Fruit fly (Drosophila melanogaster) whole organism, embryonic: ENCODE measurements around the gene T48.

Source experiments
- Asciz ChIP-seq: fragments of 200-800 bp; sonication (Bioruptor generic); optimal IDR thresholded peaks from 2 replicates; lab custom pipeline; 2017; ENCODE audit warnings: missing biosample characterization, mild to moderate bottlenecking, missing genetic modification characterization, missing genetic modification reagents
- Atf-2 ChIP-seq: fragments of 200-800 bp; sonication (Bioruptor generic); optimal IDR thresholded peaks from 2 replicates; lab custom pipeline; 2016; ENCODE audit warnings: missing biosample characterization, missing genetic modification characterization
- Atf6 ChIP-seq: fragments of 200-800 bp; sonication (Bioruptor generic); IDR thresholded peaks from 2 replicates; pipeline ENCODE4 v1.3.6; 2022; ENCODE audit warnings: missing biosample characterization, missing genetic modification characterization
- CG10147 ChIP-seq: fragments of 200-800 bp; sonication (Bioruptor generic); optimal IDR thresholded peaks from 2 replicates; lab custom pipeline; 2019; ENCODE audit warnings: missing biosample characterization, mild to moderate bottlenecking, missing genetic modification characterization, moderate library complexity
- CG11723 ChIP-seq: fragments of 200-800 bp; sonication (Bioruptor generic); optimal IDR thresholded peaks from 2 replicates; lab custom pipeline; 2017; ENCODE audit warnings: missing biosample characterization, mild to moderate bottlenecking, missing genetic modification characterization
- CG14441 ChIP-seq: fragments of 200-800 bp; sonication (Bioruptor generic); IDR thresholded peaks from 2 replicates; pipeline ENCODE4 v1.3.6; 2022; ENCODE audit warnings: missing biosample characterization, missing genetic modification characterization
- CG15514 ChIP-seq: fragments of 200-800 bp; sonication (Bioruptor generic); optimal IDR thresholded peaks from 3 replicates; lab custom pipeline; 2017; ENCODE audit warnings: missing biosample characterization, missing genetic modification characterization, mild to moderate bottlenecking, moderate library complexity, missing genetic modification reagents
- CG17186 ChIP-seq: fragments of 200-800 bp; sonication (Bioruptor generic); optimal IDR thresholded peaks from 3 replicates; lab custom pipeline; 2017; ENCODE audit warnings: missing biosample characterization, missing genetic modification reagents, missing genetic modification characterization
- CG17912 ChIP-seq: fragments of 200-800 bp; sonication (Bioruptor generic); optimal IDR thresholded peaks from 2 replicates; lab custom pipeline; 2018; ENCODE audit warnings: missing biosample characterization, mild to moderate bottlenecking, missing genetic modification characterization
- CG18262 ChIP-seq: fragments of 200-800 bp; optimal IDR thresholded peaks from 3 replicates; lab custom pipeline; 2019; ENCODE audit warnings: missing biosample characterization, mild to moderate bottlenecking, missing genetic modification characterization, moderate library complexity
- CG2129 ChIP-seq: fragments of 200-800 bp; sonication (Bioruptor generic); IDR thresholded peaks from 2 replicates; pipeline ENCODE4 v1.3.6; 2022; ENCODE audit warnings: missing biosample characterization, missing genetic modification characterization; ENCODE audit not compliant: partially characterized antibody
- CG2712 ChIP-seq: fragments of 200-800 bp; optimal IDR thresholded peaks from 3 replicates; lab custom pipeline; 2019; ENCODE audit warnings: missing biosample characterization, mild to moderate bottlenecking, missing genetic modification characterization, moderate library complexity
- CG32532 ChIP-seq: fragments of 200-800 bp; sonication (Bioruptor generic); IDR thresholded peaks from 2 replicates; pipeline ENCODE4 v1.3.6; 2022; ENCODE audit warnings: missing biosample characterization, missing genetic modification characterization
- CG33213 ChIP-seq: fragments of 200-800 bp; sonication (Bioruptor generic); optimal IDR thresholded peaks from 3 replicates; lab custom pipeline; 2016; ENCODE audit warnings: missing biosample characterization, missing genetic modification characterization
- CG34376 ChIP-seq: fragments of 200-800 bp; sonication (Bioruptor generic); optimal IDR thresholded peaks from 2 replicates; lab custom pipeline; 2018; ENCODE audit warnings: missing biosample characterization, mild to moderate bottlenecking, missing genetic modification characterization
- CG5245 ChIP-seq: fragments of 200-800 bp; sonication (Bioruptor generic); optimal IDR thresholded peaks from 3 replicates; lab custom pipeline; 2016; ENCODE audit warnings: missing biosample characterization, missing genetic modification characterization
- CG7372 ChIP-seq: fragments of 200-800 bp; sonication (Bioruptor generic); IDR thresholded peaks from 2 replicates; pipeline ENCODE4 v1.3.6; 2022; ENCODE audit warnings: missing biosample characterization, missing genetic modification characterization
- CG8290 ChIP-seq, 3 experiments: fragments of 200-800 bp; sonication (Bioruptor generic); optimal IDR thresholded peaks; 2 replicates each; lab custom pipeline; 2016 to 2019; ENCODE audit warnings: missing biosample characterization in 3 of 3, missing genetic modification characterization in 3 of 3, mild to moderate bottlenecking in 2 of 3, moderate library complexity in 1 of 3
- CG8359 ChIP-seq: fragments of 200-800 bp; sonication (Bioruptor generic); optimal IDR thresholded peaks from 2 replicates; lab custom pipeline; 2017; ENCODE audit warnings: missing biosample characterization, mild to moderate bottlenecking, missing genetic modification characterization, borderline replicate concordance
- CG8388 ChIP-seq: fragments of 200-800 bp; sonication (Bioruptor generic); optimal IDR thresholded peaks from 2 replicates; lab custom pipeline; 2019; ENCODE audit warnings: missing biosample characterization, mild to moderate bottlenecking, missing genetic modification characterization, moderate library complexity
- CG9932 ChIP-seq: fragments of 200-800 bp; sonication (Bioruptor generic); IDR thresholded peaks from 2 replicates; pipeline ENCODE4 v1.3.6; 2022; ENCODE audit warnings: missing biosample characterization, missing genetic modification characterization
- Deaf1 ChIP-seq: fragments of 200-800 bp; optimal IDR thresholded peaks from 3 replicates; lab custom pipeline; 2019; ENCODE audit warnings: missing biosample characterization, mild to moderate bottlenecking, missing genetic modification characterization, moderate library complexity
- E2f1 ChIP-seq: fragments of 200-800 bp; sonication (Bioruptor generic); IDR thresholded peaks from 2 replicates; pipeline ENCODE4 v1.3.6; 2022; ENCODE audit warnings: missing biosample characterization, missing genetic modification characterization
- ERR ChIP-seq: fragments of 200-800 bp; sonication (Bioruptor generic); optimal IDR thresholded peaks from 2 replicates; lab custom pipeline; 2016; ENCODE audit warnings: missing biosample characterization, missing genetic modification characterization
- HLHmδ ChIP-seq: fragments of 200-800 bp; sonication (Bioruptor generic); optimal IDR thresholded peaks from 2 replicates; lab custom pipeline; 2018; ENCODE audit warnings: missing biosample characterization, mild to moderate bottlenecking, missing genetic modification characterization, moderate library complexity
- Hmr ChIP-seq: fragments of 200-800 bp; sonication (Bioruptor generic); optimal IDR thresholded peaks from 3 replicates; lab custom pipeline; 2017; ENCODE audit warnings: mild to moderate bottlenecking, missing biosample characterization, missing genetic modification reagents, missing genetic modification characterization
- Hmx ChIP-seq: fragments of 200-800 bp; sonication (Bioruptor generic); optimal IDR thresholded peaks from 2 replicates; lab custom pipeline; 2016; ENCODE audit warnings: missing biosample characterization, missing genetic modification characterization
- Hr3 ChIP-seq: fragments of 200-800 bp; sonication (Bioruptor generic); optimal IDR thresholded peaks from 3 replicates; lab custom pipeline; 2016; ENCODE audit warnings: missing biosample characterization, missing genetic modification characterization
- Med ChIP-seq: fragments of 200-800 bp; sonication (Bioruptor generic); peaks from one replicate; lab custom pipeline; 2016; ENCODE audit warnings: missing biosample characterization, missing genetic modification characterization, mild to moderate bottlenecking, inconsistent platforms, moderate library complexity
- Nf-YB ChIP-seq: fragments of 200-800 bp; sonication (Bioruptor generic); optimal IDR thresholded peaks from 3 replicates; lab custom pipeline; 2019; ENCODE audit warnings: missing biosample characterization, mild to moderate bottlenecking, missing genetic modification characterization, moderate library complexity
- Ptx1 ChIP-seq: fragments of 200-800 bp; sonication (Bioruptor generic); IDR thresholded peaks from 2 replicates; pipeline ENCODE4 v1.3.6; 2022; ENCODE audit warnings: missing biosample characterization, missing genetic modification characterization
- Side ChIP-seq: fragments of 200-800 bp; sonication (Bioruptor generic); optimal IDR thresholded peaks from 2 replicates; lab custom pipeline; 2016; ENCODE audit warnings: missing biosample characterization, missing genetic modification characterization
- Six4 ChIP-seq: fragments of 200-800 bp; sonication (Bioruptor generic); optimal IDR thresholded peaks from 2 replicates; lab custom pipeline; 2016; ENCODE audit warnings: missing biosample characterization, missing genetic modification characterization
- Sry-δ ChIP-seq: fragments of 200-800 bp; sonication (Bioruptor generic); optimal IDR thresholded peaks from 2 replicates; lab custom pipeline; 2016; ENCODE audit warnings: missing biosample characterization, missing genetic modification characterization
- ab ChIP-seq: fragments of 200-800 bp; sonication (Bioruptor generic); optimal IDR thresholded peaks from 2 replicates; lab custom pipeline; 2016; ENCODE audit warnings: missing biosample characterization, missing genetic modification characterization
- cwo ChIP-seq: fragments of 200-800 bp; sonication (Bioruptor generic); optimal IDR thresholded peaks from 3 replicates; lab custom pipeline; 2017; ENCODE audit warnings: missing biosample characterization, missing genetic modification characterization, mild to moderate bottlenecking, moderate library complexity, missing genetic modification reagents
- danr ChIP-seq: fragments of 200-800 bp; sonication (Bioruptor generic); IDR thresholded peaks from 2 replicates; pipeline ENCODE4 v1.3.6; 2022; ENCODE audit warnings: missing biosample characterization, missing genetic modification characterization
- eyg ChIP-seq: fragments of 200-800 bp; sonication (Bioruptor generic); optimal IDR thresholded peaks from 3 replicates; lab custom pipeline; 2016; ENCODE audit warnings: missing biosample characterization, missing genetic modification characterization
- gce ChIP-seq: fragments of 200-800 bp; sonication (Bioruptor generic); IDR thresholded peaks from 3 replicates; pipeline ENCODE4 v1.3.6; 2022; ENCODE audit warnings: missing biosample characterization, missing genetic modification characterization
- gfzf ChIP-seq: fragments of 200-800 bp; sonication (Bioruptor generic); optimal IDR thresholded peaks from 2 replicates; lab custom pipeline; 2016; ENCODE audit warnings: missing biosample characterization, mild to moderate bottlenecking, missing genetic modification characterization, moderate library complexity
- hbn ChIP-seq: fragments of 200-800 bp; sonication (Bioruptor generic); IDR thresholded peaks from 2 replicates; pipeline ENCODE4 v1.3.6; 2022; ENCODE audit warnings: missing biosample characterization, missing genetic modification characterization; ENCODE audit not compliant: partially characterized antibody
- hth ChIP-seq: fragments of >200 bp; optimal IDR thresholded peaks from 2 replicates; lab custom pipeline; 2017; ENCODE audit warnings: inconsistent platforms
- jing ChIP-seq: fragments of 200-800 bp; sonication (Bioruptor generic); optimal IDR thresholded peaks from 2 replicates; lab custom pipeline; 2018; ENCODE audit warnings: missing biosample characterization, mild to moderate bottlenecking, missing genetic modification characterization
- ken ChIP-seq: fragments of 200-800 bp; sonication (Bioruptor generic); IDR thresholded peaks from 3 replicates; pipeline ENCODE4 v1.3.6; 2022; ENCODE audit warnings: missing biosample characterization, missing genetic modification characterization
- mld ChIP-seq: fragments of 200-800 bp; sonication (Bioruptor generic); IDR thresholded peaks from 3 replicates; pipeline ENCODE4 v1.3.6; 2022; ENCODE audit warnings: missing biosample characterization, missing genetic modification characterization; ENCODE audit not compliant: partially characterized antibody
- odd ChIP-seq: fragments of 200-800 bp; sonication (Bioruptor generic); optimal IDR thresholded peaks from 2 replicates; lab custom pipeline; 2017; ENCODE audit warnings: missing biosample characterization, mild to moderate bottlenecking, missing genetic modification characterization
- run ChIP-seq: fragments of 200-800 bp; sonication (Bioruptor generic); optimal IDR thresholded peaks from 3 replicates; lab custom pipeline; 2018; ENCODE audit warnings: missing biosample characterization, mild to moderate bottlenecking, missing genetic modification characterization
- stwl ChIP-seq: fragments of 200-800 bp; sonication (Bioruptor generic); optimal IDR thresholded peaks from 3 replicates; lab custom pipeline; 2018; ENCODE audit warnings: missing biosample characterization, mild to moderate bottlenecking, missing genetic modification characterization, moderate library complexity
- vvl ChIP-seq: fragments of 200-800 bp; sonication (Bioruptor generic); IDR thresholded peaks from 2 replicates; pipeline ENCODE4 v1.3.6; 2022; ENCODE audit warnings: missing biosample characterization, missing genetic modification characterization

T48 gene

dm6 chr3R:26906711-26907510 lies 25.4 kb downstream of the T48 start (continued):
- TF ChIP-seq stwl (no peak), Ptx1 (GFP tag; lab: Robert Waterston, UW) (no peak), Side (GFP tag; lab: Kevin White, UChicago) (no peak), Six4 (no peak), cwo (GFP tag; lab: Kevin White, UChicago) (no peak), ERR (GFP tag; lab: Kevin White, UChicago) (no peak), CG17186 (no peak), ab (GFP tag; lab: Kevin White, UChicago) (no peak), vvl (peak; percentile 35), CG9932 (GFP tag; lab: Robert Waterston, UW) (peak; percentile 44; the same call in 1 of the 2 replicates), danr (GFP tag; lab: Robert Waterston, UW) (no peak), Hmr (no peak), odd (GFP tag; lab: Kevin White, UChicago) (no peak), Sry-δ (GFP tag; lab: Kevin White, UChicago) (no peak), Atf-2 (GFP tag; lab: Kevin White, UChicago) (no peak), eyg (no peak), CG14441 (GFP tag; lab: Robert Waterston, UW) (peak; percentile 9; the same call in 1 of the 2 replicates), Hmx (no peak), CG18262 (tag; lab: Kevin White, UChicago) (no peak), E2f1 (GFP tag; lab: Robert Waterston, UW) (peak; percentile 10; the same call in 1 of the 2 replicates), Nf-YB (no peak), jing (GFP tag; lab: Kevin White, UChicago) (no peak), CG34376 (GFP tag; lab: Kevin White, UChicago) (no peak), CG17912 (GFP tag; lab: Kevin White, UChicago) (no peak), CG33213 (GFP tag; lab: Kevin White, UChicago) (no peak), Asciz (GFP tag; lab: Kevin White, UChicago) (no peak), CG10147 (GFP tag; lab: Kevin White, UChicago) (no peak), hbn (GFP tag; lab: Robert Waterston, UW) (no peak), ken (no peak), hth (lab: Kevin White, UChicago) (no peak), CG2712 (tag; lab: Kevin White, UChicago) (no peak), CG5245 (no peak), CG2129 (GFP tag; lab: Robert Waterston, UW) (no peak), gce (no peak), CG8388 (GFP tag; lab: Kevin White, UChicago) (no peak), Hr3 (no peak), CG32532 (GFP tag; lab: Robert Waterston, UW) (peak; percentile 55; the same call in 1 of the 2 replicates), CG7372 (no peak), Deaf1 (tag; lab: Kevin White, UChicago) (no peak), Atf6 (GFP tag; lab: Robert Waterston, UW) (peak; percentile 15; the same call in 1 of the 2 replicates), CG11723 (GFP tag; lab: Kevin White, UChicago) (no peak), CG15514 (GFP tag; lab: Kevin White, UChicago) (no peak), run (no peak), gfzf (GFP tag; lab: Kevin White, UChicago) (no peak), mld (GFP tag; lab: Robert Waterston, UW) (no peak), CG8290 (GFP tag; optimal IDR thresholded peaks at IDR 0.05; lab: Kevin White, UChicago) (no peak), CG8290 (tag; optimal IDR thresholded peaks at IDR 0.05; lab: Kevin White, UChicago) (no peak), HLHmδ (no peak), Med (GFP tag; lab: Kevin White, UChicago) (peak; percentile 86), CG8359 (no peak)
